Worm (Caenorhabditis elegans) whole organism, early embryonic: ENCODE measurements around the gene msp-49.
"Not testable (repeated sequence)": the region's sequence is repeated elsewhere in the genome, so short reads cannot be mapped to it uniquely, and the experiment has no call there.

ENCODE experiments used
- B0310.2 ChIP-seq: sonication (generic microtip); optimal IDR thresholded peaks from 2 replicates; lab custom pipeline; 2016; ENCODE audit warnings: mild to moderate bottlenecking, missing genetic modification characterization, missing compliant biosample characterization
- F13C5.2 ChIP-seq: sonication (generic microtip); optimal IDR thresholded peaks from 2 replicates; lab custom pipeline; 2017; ENCODE audit warnings: mild to moderate bottlenecking, missing genetic modification characterization, inconsistent platforms, missing compliant biosample characterization
- aly-1 ChIP-seq: sonication (generic microtip); optimal IDR thresholded peaks from 2 replicates; lab custom pipeline; 2016; ENCODE audit warnings: missing genetic modification characterization, missing compliant biosample characterization
- ama-1 ChIP-seq: fragments of 150-350 bp; optimal IDR thresholded peaks from 2 replicates; lab custom pipeline; 2014
- ets-7 ChIP-seq: sonication (generic microtip); optimal IDR thresholded peaks from 2 replicates; lab custom pipeline; 2016; ENCODE audit warnings: missing genotype, missing genetic modification characterization, missing compliant biosample characterization
- hmg-4 ChIP-seq: fragments of 200-800 bp; sonication (Bioruptor generic); optimal IDR thresholded peaks from 2 replicates; lab custom pipeline; 2018; ENCODE audit warnings: mild to moderate bottlenecking, missing genetic modification characterization, missing compliant biosample characterization
- hnd-1 ChIP-seq: sonication (generic microtip); optimal IDR thresholded peaks from 2 replicates; lab custom pipeline; 2016; ENCODE audit warnings: missing genetic modification characterization, missing compliant biosample characterization
- pes-1 ChIP-seq: fragments of 200-800 bp; sonication (Bioruptor generic); IDR thresholded peaks from 2 replicates; pipeline ENCODE4 v1.3.6; 2022; ENCODE audit warnings: missing genetic modification reagents, missing genetic modification characterization, missing compliant biosample characterization

ce11 chrII:5158774-5159173 is 35.4 kb upstream of the msp-49 start, which contains the start of gene F58A6.9:
- not testable (repeated sequence) for TF ChIP-seq ama-1 (lab: Kevin White, UChicago); hnd-1 (tag; lab: Kevin White, UChicago); B0310.2; hmg-4 (GFP tag; lab: Kevin White, UChicago); pes-1; ets-7 (tag; lab: Kevin White, UChicago); aly-1; F13C5.2 (tag; lab: Kevin White, UChicago)
